Worm (Caenorhabditis elegans): ENCODE data around the gene F53A2.11.
A peak's percentile ranks its signal among the peaks of the same experiment; 100 is the strongest.

F53A2.11 gene

ce11 chrIII:13359847-13360246, 37.4 kb upstream of the F53A2.11 start (continued):
- TF ChIP-seq pha-4 (tag; optimal IDR thresholded peaks at IDR 0.05) (no peak), ceh-31 (tag; optimal IDR thresholded peaks at IDR 0.05) (peak; percentile 84), pha-2 (tag; optimal IDR thresholded peaks at IDR 0.05) (no peak), ceh-34 (tag; optimal IDR thresholded peaks at IDR 0.05) (no peak), ceh-6 (GFP tag; optimal IDR thresholded peaks at IDR 0.05) (no peak), unc-86 (tag; optimal IDR thresholded peaks at IDR 0.05) (no peak), pat-9 (tag; optimal IDR thresholded peaks at IDR 0.05) (no peak), ets-4 (tag; optimal IDR thresholded peaks at IDR 0.05) (peak; percentile 21), sox-2 (GFP tag; IDR thresholded peaks at IDR 0.05) (no peak), tbx-2 (tag; optimal IDR thresholded peaks at IDR 0.05) (peak; percentile 68), sox-4 (tag; optimal IDR thresholded peaks at IDR 0.05) (no peak), lin-11 (tag; optimal IDR thresholded peaks at IDR 0.05) (no peak), T23F11.4 (GFP tag; optimal IDR thresholded peaks at IDR 0.05) (no peak), ceh-14 (tag; optimal IDR thresholded peaks at IDR 0.05) (no peak), ceh-2 (tag; optimal IDR thresholded peaks at IDR 0.05) (peak; percentile 61), mec-3 (tag; optimal IDR thresholded peaks at IDR 0.05; ENCODE audit: borderline replicate concordance) (no peak), unc-42 (tag; optimal IDR thresholded peaks at IDR 0.05) (peak; percentile 39), gmeb-2 (tag; optimal IDR thresholded peaks at IDR 0.05) (no peak), C08G9.2 (tag; optimal IDR thresholded peaks at IDR 0.05) (peak; percentile 38), hlh-15 (tag; optimal IDR thresholded peaks at IDR 0.05) (no peak), ceh-19 (GFP tag; optimal IDR thresholded peaks at IDR 0.05) (no peak), odd-2 (tag; optimal IDR thresholded peaks at IDR 0.05) (no peak), ahr-1 (tag; optimal IDR thresholded peaks at IDR 0.05) (no peak), nhr-232 (tag; optimal IDR thresholded peaks at IDR 0.05) (no peak)

- TF ChIP-seq ceh-48 (tag; optimal IDR thresholded peaks at IDR 0.05): no peak
- no peak for TF ChIP-seq unc-3 (GFP tag; conservative IDR thresholded peaks at IDR 0.05)
- TF ChIP-seq unc-3 (tag; optimal IDR thresholded peaks at IDR 0.05): no peak
- no peak for TF ChIP-seq pha-2 (tag; optimal IDR thresholded peaks at IDR 0.05)
- TF ChIP-seq fkh-10 (GFP tag; optimal IDR thresholded peaks at IDR 0.05): no peak
- no peak for TF ChIP-seq F13H6.1 (tag; optimal IDR thresholded peaks at IDR 0.05)
- TF ChIP-seq ceh-30 (tag; optimal IDR thresholded peaks at IDR 0.05): no peak
- TF ChIP-seq ceh-24 (tag; optimal IDR thresholded peaks at IDR 0.05): no peak
Observed at ce11 chrIII:13359256-13359655, 36.8 kb upstream of the F53A2.11 start, which contains the start of gene F53A2.9. Gene F53A2.9, minus strand, starts transcription at chrIII:13359356.

ce11 chrIII:13350964-13351363, 28.5 kb upstream of the F53A2.11 start:
- TF ChIP-seq ceh-2 (tag; optimal IDR thresholded peaks at IDR 0.05): no peak
- no peak for TF ChIP-seq K09A11.1 (tag; optimal IDR thresholded peaks at IDR 0.05; ENCODE audit: insufficient read depth)
- no peak for TF ChIP-seq ceh-31 (tag; optimal IDR thresholded peaks at IDR 0.05)
- peak; percentile 46 for TF ChIP-seq unc-42 (tag; optimal IDR thresholded peaks at IDR 0.05)

ce11 chrIII:13348891-13349290, 26.4 kb upstream of the F53A2.11 start:
- no peak for TF ChIP-seq ceh-2 (tag; optimal IDR thresholded peaks at IDR 0.05)
- peak; percentile 79 for TF ChIP-seq unc-42 (tag; optimal IDR thresholded peaks at IDR 0.05)
- TF ChIP-seq pag-3 (tag; optimal IDR thresholded peaks at IDR 0.05; ENCODE audit: borderline replicate concordance): no peak

ce11 chrIII:13347782-13348327, 25.4 kb upstream of the F53A2.11 start:
- peak; percentile 34 for TF ChIP-seq unc-42 (tag; optimal IDR thresholded peaks at IDR 0.05)
- no peak for TF ChIP-seq pat-9 (tag; optimal IDR thresholded peaks at IDR 0.05)
- TF ChIP-seq ceh-34 (tag; optimal IDR thresholded peaks at IDR 0.05): no peak
- no peak for TF ChIP-seq fkh-10 (GFP tag; optimal IDR thresholded peaks at IDR 0.05)
- no peak for TF ChIP-seq pag-3 (tag; optimal IDR thresholded peaks at IDR 0.05; ENCODE audit: borderline replicate concordance)
- no peak for TF ChIP-seq hlh-8 (tag; optimal IDR thresholded peaks at IDR 0.05)
